Fruit fly (Drosophila melanogaster) whole organism, adult: ENCODE data around the gene CG15578.
"Not testable (repeated sequence)": the region's sequence is repeated elsewhere in the genome, so short reads cannot be mapped to it uniquely, and the experiment has no call there.

Experiments
- CG12768 ChIP-seq: fragments of 200-800 bp; sonication (Bioruptor generic); optimal IDR thresholded peaks from 2 replicates; lab custom pipeline; 2017; ENCODE audit warnings: missing biosample characterization, missing genetic modification characterization, mild to moderate bottlenecking, moderate library complexity, missing genetic modification reagents
- CG7045 ChIP-seq: fragments of 200-800 bp; sonication (Bioruptor generic); optimal IDR thresholded peaks from 2 replicates; lab custom pipeline; 2017; ENCODE audit warnings: missing biosample characterization, mild to moderate bottlenecking, missing genetic modification characterization
- Hr96 ChIP-seq: fragments of 200-800 bp; sonication (Bioruptor generic); optimal IDR thresholded peaks from 2 replicates; lab custom pipeline; 2016; ENCODE audit warnings: missing biosample characterization, missing genetic modification characterization
- bab1 ChIP-seq: fragments of 200-800 bp; sonication (Bioruptor generic); optimal IDR thresholded peaks from 3 replicates; lab custom pipeline; 2019; ENCODE audit warnings: missing biosample characterization, mild to moderate bottlenecking, missing genetic modification characterization, moderate library complexity

DNA sequence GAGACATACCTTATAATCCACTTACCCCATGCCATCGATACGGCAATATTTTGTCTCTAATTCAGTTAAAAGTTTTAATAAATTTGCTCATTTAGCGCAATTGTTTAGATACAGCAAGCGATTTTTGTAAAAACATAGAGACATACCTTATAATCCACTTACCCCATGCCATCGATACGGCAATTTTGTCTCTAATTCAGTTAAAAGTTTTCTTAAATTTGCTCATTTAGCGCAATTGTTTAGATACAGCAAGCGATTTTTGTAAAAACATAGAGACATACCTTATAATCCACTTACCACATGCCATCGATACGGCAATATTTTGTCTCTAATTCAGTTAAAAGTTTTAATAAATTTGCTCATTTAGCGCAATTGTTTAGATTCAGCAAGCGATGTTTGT is 40.9 kb upstream of the CG15578 start, which contains the start of gene mei-9:
- TF ChIP-seq CG12768; CG7045 (GFP tag; lab: Kevin White, UChicago); bab1 (GFP tag; lab: Kevin White, UChicago); Hr96: not testable (repeated sequence)
